Worm (Caenorhabditis elegans): ENCODE measurements around the gene B0280.7.

DNA sequence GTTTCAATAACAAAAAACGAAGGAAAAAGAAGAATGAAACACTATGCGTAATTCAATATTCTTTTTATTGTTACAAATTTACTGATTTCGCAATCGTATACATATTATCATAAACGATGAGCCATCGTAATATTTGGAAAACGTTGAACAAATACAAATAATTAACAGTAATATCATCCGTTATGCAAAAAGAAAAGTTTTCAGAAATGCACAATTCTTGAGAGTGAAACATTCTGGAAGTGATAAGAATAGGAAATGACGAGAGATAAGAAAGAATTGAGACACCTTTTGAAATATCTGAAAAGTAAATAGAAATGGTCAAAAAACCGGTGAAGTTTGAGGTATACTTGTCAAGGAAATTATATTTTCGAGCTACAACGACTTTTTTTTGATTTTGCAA lies 30.2 kb downstream of the B0280.7 start:
- TF ChIP-seq blmp-1 (tag; optimal IDR thresholded peaks at IDR 0.05) (no peak), pqm-1 (tag; optimal IDR thresholded peaks at IDR 0.05) (no peak), ama-1 (optimal IDR thresholded peaks at IDR 0.05) (no peak), C34B4.2 (tag; optimal IDR thresholded peaks at IDR 0.05) (no peak), xbp-1 (tag; optimal IDR thresholded peaks at IDR 0.05) (no peak), fkh-10 (GFP tag; optimal IDR thresholded peaks at IDR 0.05) (no peak), lir-3 (tag; optimal IDR thresholded peaks at IDR 0.05; ENCODE audit: poor library complexity) (no peak)
